Worm (Caenorhabditis elegans) whole organism, L3 larva: ENCODE data around the gene W05B10.3.

Experiments
- R02D3.7 ChIP-seq: fragments of 150-350 bp; optimal IDR thresholded peaks from 2 replicates; lab custom pipeline; 2014; ENCODE audit warnings: missing biosample characterization, missing genetic modification characterization
- ZK546.5 ChIP-seq: sonication (generic microtip); optimal IDR thresholded peaks from 2 replicates; lab custom pipeline; 2017; ENCODE audit warnings: missing biosample characterization, missing genetic modification characterization
- aly-2 ChIP-seq: fragments of 150-350 bp; optimal IDR thresholded peaks from 2 replicates; lab custom pipeline; 2014; ENCODE audit warnings: missing biosample characterization, missing genetic modification characterization
- ama-1 ChIP-seq: fragments of 150-350 bp; optimal IDR thresholded peaks from 2 replicates; lab custom pipeline; 2018
- ceh-16 ChIP-seq: sonication (generic microtip); optimal IDR thresholded peaks from 2 replicates; lab custom pipeline; 2017; ENCODE audit warnings: missing biosample characterization, missing genetic modification characterization
- ceh-28 ChIP-seq: fragments of 150-350 bp; optimal IDR thresholded peaks from 2 replicates; lab custom pipeline; 2014; ENCODE audit warnings: missing biosample characterization, missing genetic modification reagents, missing genetic modification characterization
- ceh-82 ChIP-seq: fragments of 150-350 bp; optimal IDR thresholded peaks from 2 replicates; lab custom pipeline; 2014; ENCODE audit warnings: missing biosample characterization, missing genetic modification characterization
- ceh-9 ChIP-seq: sonication (generic microtip); optimal IDR thresholded peaks from 2 replicates; lab custom pipeline; 2018; ENCODE audit warnings: missing biosample characterization, missing genetic modification characterization
- egl-27 ChIP-seq: sonication (generic microtip); optimal IDR thresholded peaks from 4 replicates; lab custom pipeline; 2017; ENCODE audit warnings: missing biosample characterization, missing genetic modification reagents, missing genetic modification characterization
- egl-5 ChIP-seq: fragments of 150-350 bp; optimal IDR thresholded peaks from 2 replicates; lab custom pipeline; 2017; ENCODE audit warnings: missing biosample characterization, missing genetic modification reagents, missing genetic modification characterization, inconsistent platforms
- elt-1 ChIP-seq: fragments of 150-350 bp; optimal IDR thresholded peaks from 2 replicates; lab custom pipeline; 2014; ENCODE audit warnings: missing biosample characterization, missing genetic modification characterization
- elt-2 ChIP-seq: sonication (generic microtip); optimal IDR thresholded peaks from 2 replicates; lab custom pipeline; 2016; ENCODE audit warnings: missing genetic modification reagents, mild to moderate bottlenecking, missing genetic modification characterization, missing compliant biosample characterization
- elt-3 ChIP-seq, 3 experiments: fragments of 150-350 bp in 1 of 3; sonication (generic microtip) in 2 of 3; optimal IDR thresholded peaks; 2 replicates in 2 of 3; 4 replicates in 1 of 3; lab custom pipeline; 2014 to 2017; ENCODE audit warnings: missing biosample characterization in 3 of 3, missing genetic modification characterization in 3 of 3
- eor-1 ChIP-seq, 2 experiments: fragments of 150-350 bp; optimal IDR thresholded peaks; 2 replicates each; lab custom pipeline; 2014 to 2018; ENCODE audit warnings: missing biosample characterization in 2 of 2, missing genetic modification characterization in 2 of 2
- fkh-10 ChIP-seq: sonication (generic microtip); optimal IDR thresholded peaks from 2 replicates; lab custom pipeline; 2017; ENCODE audit warnings: missing biosample characterization, missing genetic modification reagents, missing genetic modification characterization
- fkh-2 ChIP-seq: fragments of 150-350 bp; optimal IDR thresholded peaks from 2 replicates; lab custom pipeline; 2014; ENCODE audit warnings: missing biosample characterization, missing genetic modification reagents, missing genetic modification characterization
- fos-1 ChIP-seq: fragments of 150-350 bp; optimal IDR thresholded peaks from 2 replicates; lab custom pipeline; 2014; ENCODE audit warnings: missing biosample characterization, missing genetic modification characterization
- jun-1 ChIP-seq: fragments of 150-350 bp; optimal IDR thresholded peaks from 2 replicates; lab custom pipeline; 2014; ENCODE audit warnings: missing biosample characterization, missing genetic modification reagents, missing genetic modification characterization
- lin-15B ChIP-seq: fragments of 150-350 bp; optimal IDR thresholded peaks from 2 replicates; lab custom pipeline; 2014; ENCODE audit warnings: missing biosample characterization, missing genetic modification characterization
- lsy-12 ChIP-seq: sonication (generic microtip); optimal IDR thresholded peaks from 2 replicates; lab custom pipeline; 2016; ENCODE audit warnings: mild to moderate bottlenecking, missing genetic modification characterization, missing compliant biosample characterization
- mml-1 ChIP-seq: fragments of 150-350 bp; sonication (generic microtip); optimal IDR thresholded peaks from 3 replicates; lab custom pipeline; 2014; ENCODE audit warnings: missing biosample characterization, missing genetic modification characterization
- nfya-1 ChIP-seq: sonication (generic microtip); optimal IDR thresholded peaks from 2 replicates; lab custom pipeline; 2017; ENCODE audit warnings: missing genetic modification characterization, mild to moderate bottlenecking, missing compliant biosample characterization, antibody characterized with exemption, moderate library complexity; ENCODE audit not compliant: insufficient read depth
- nhr-11 ChIP-seq: fragments of 150-350 bp; optimal IDR thresholded peaks from 2 replicates; lab custom pipeline; 2014; ENCODE audit warnings: missing biosample characterization, missing genetic modification characterization
- nhr-12 ChIP-seq: fragments of 150-350 bp; optimal IDR thresholded peaks from 2 replicates; lab custom pipeline; 2014; ENCODE audit warnings: missing biosample characterization, missing genetic modification characterization
- nhr-237 ChIP-seq: fragments of 150-350 bp; optimal IDR thresholded peaks from 2 replicates; lab custom pipeline; 2014; ENCODE audit warnings: missing biosample characterization, missing genetic modification characterization
- nhr-25 ChIP-seq: sonication (generic microtip); optimal IDR thresholded peaks from 2 replicates; lab custom pipeline; 2017; ENCODE audit warnings: missing biosample characterization, missing genetic modification characterization
- nhr-28 ChIP-seq: fragments of 150-350 bp; optimal IDR thresholded peaks from 2 replicates; lab custom pipeline; 2014; ENCODE audit warnings: missing biosample characterization, missing genetic modification characterization
- nhr-67 ChIP-seq: fragments of 150-350 bp; optimal IDR thresholded peaks from 2 replicates; lab custom pipeline; 2014; ENCODE audit warnings: missing biosample characterization, missing genetic modification characterization
- nhr-76 ChIP-seq: fragments of 150-350 bp; sonication (generic microtip); optimal IDR thresholded peaks from 5 replicates; lab custom pipeline; 2014; ENCODE audit warnings: missing biosample characterization, missing genetic modification characterization
- nhr-77 ChIP-seq: fragments of 150-350 bp; optimal IDR thresholded peaks from 2 replicates; lab custom pipeline; 2014; ENCODE audit warnings: missing biosample characterization, missing genetic modification characterization
- pha-4 ChIP-seq: fragments of 150-350 bp; optimal IDR thresholded peaks from 2 replicates; lab custom pipeline; 2014; ENCODE audit warnings: missing biosample characterization, missing genetic modification reagents, missing genetic modification characterization
- pqm-1 ChIP-seq: fragments of 150-350 bp; optimal IDR thresholded peaks from 2 replicates; lab custom pipeline; 2017; ENCODE audit warnings: missing biosample characterization, missing genetic modification characterization, inconsistent platforms
- sea-2 ChIP-seq: fragments of 150-350 bp; sonication (generic microtip); optimal IDR thresholded peaks from 4 replicates; lab custom pipeline; 2014; ENCODE audit warnings: missing biosample characterization, missing genetic modification reagents, missing genetic modification characterization
- skn-1 ChIP-seq: fragments of 150-350 bp; optimal IDR thresholded peaks from 2 replicates; lab custom pipeline; 2014; ENCODE audit warnings: missing biosample characterization, missing genetic modification characterization
- snpc-4 ChIP-seq: fragments of 150-350 bp; optimal IDR thresholded peaks from 2 replicates; lab custom pipeline; 2014; ENCODE audit warnings: missing biosample characterization, missing genetic modification characterization
- tbx-2 ChIP-seq: sonication (generic microtip); optimal IDR thresholded peaks from 2 replicates; lab custom pipeline; 2016; ENCODE audit warnings: mild to moderate bottlenecking, missing genetic modification characterization, missing compliant biosample characterization
- unc-39 ChIP-seq: sonication (generic microtip); optimal IDR thresholded peaks from 4 replicates; lab custom pipeline; 2017; ENCODE audit warnings: missing biosample characterization, missing genetic modification characterization
- unc-62 ChIP-seq: fragments of 150-350 bp; sonication (generic microtip); optimal IDR thresholded peaks from 4 replicates; lab custom pipeline; 2014; ENCODE audit warnings: missing biosample characterization, missing genetic modification reagents, missing genetic modification characterization
- ztf-11 ChIP-seq: fragments of 150-350 bp; optimal IDR thresholded peaks from 2 replicates; lab custom pipeline; 2014; ENCODE audit warnings: missing biosample characterization, missing genetic modification characterization

W05B10.3 gene

ce11 chrV:12661619-12662018, at the start of gene W05B10.3:
TSS of gene W05B10.3 (minus strand) at chrV:12661719.
- TF ChIP-seq aly-2 (tag; lab: Kevin White, UChicago), result no peak
- no peak for TF ChIP-seq pqm-1
- no peak for TF ChIP-seq ZK546.5 (tag; lab: Kevin White, UChicago)
- TF ChIP-seq nhr-237 (tag; lab: Kevin White, UChicago), result no peak
- TF ChIP-seq eor-1 (tag; optimal IDR thresholded peaks at IDR 0.05; lab: Kevin White, UChicago), result no peak
- no peak for TF ChIP-seq ceh-16
- no peak for TF ChIP-seq nhr-25
- no peak for TF ChIP-seq elt-2 (tag; lab: Kevin White, UChicago)
- TF ChIP-seq egl-5 (tag; lab: Kevin White, UChicago), result no peak
- no peak for TF ChIP-seq nfya-1
- TF ChIP-seq nhr-76, result no peak
- TF ChIP-seq pha-4, result no peak
- no peak for TF ChIP-seq nhr-67 (tag; lab: Kevin White, UChicago)
- no peak for TF ChIP-seq elt-1 (tag; lab: Kevin White, UChicago)
- TF ChIP-seq fkh-2, result no peak
- no peak for TF ChIP-seq fkh-10 (GFP tag; lab: Kevin White, UChicago)
- no peak for TF ChIP-seq sea-2
- TF ChIP-seq, all 47 proteins: peak for 0

- TF ChIP-seq eor-1 (tag; optimal IDR thresholded peaks at IDR 0.05; lab: Kevin White, UChicago) (no peak), egl-27 (tag; lab: Kevin White, UChicago) (no peak), fos-1 (tag; lab: Kevin White, UChicago) (no peak), ceh-16 (no peak), unc-62 (GFP tag; lab: Kevin White, UChicago) (no peak), nhr-76 (no peak), nhr-77 (no peak), ztf-11 (tag; lab: Kevin White, UChicago) (no peak), lsy-12 (tag; lab: Kevin White, UChicago) (no peak), ama-1 (lab: Kevin White, UChicago) (no peak), nhr-237 (tag; lab: Kevin White, UChicago) (no peak), fkh-10 (GFP tag; lab: Kevin White, UChicago) (no peak), skn-1 (no peak), unc-39 (tag; lab: Kevin White, UChicago) (no peak), jun-1 (tag; lab: Kevin White, UChicago) (no peak)
Measured at ce11 chrV:12708305-12708704, 46.8 kb upstream of the W05B10.3 start, which contains the start of gene R11D1.2. TSS of gene R11D1.2 (plus strand) at chrV:12708605.

ce11 chrV:12706511-12706910, 45.0 kb upstream of the W05B10.3 start:
- TF ChIP-seq fos-1 (tag; lab: Kevin White, UChicago), result no peak
- no peak for TF ChIP-seq pha-4
- TF ChIP-seq elt-3 (tag; optimal IDR thresholded peaks at IDR 0.05; lab: Kevin White, UChicago), result no peak
- TF ChIP-seq ceh-16, result no peak
- TF ChIP-seq ceh-82, result no peak
- TF ChIP-seq snpc-4 (tag; lab: Kevin White, UChicago), result no peak
- no peak for TF ChIP-seq mml-1 (tag; lab: Kevin White, UChicago)
- no peak for TF ChIP-seq unc-39 (tag; lab: Kevin White, UChicago)
- no peak for TF ChIP-seq ceh-28 (tag; lab: Kevin White, UChicago)
- TF ChIP-seq lin-15B (tag; lab: Kevin White, UChicago), result no peak
- no peak for TF ChIP-seq egl-5 (tag; lab: Kevin White, UChicago)
- no peak for TF ChIP-seq nhr-28 (tag; lab: Kevin White, UChicago)
- no peak for TF ChIP-seq nhr-237 (tag; lab: Kevin White, UChicago)
- no peak for TF ChIP-seq sea-2

ce11 chrV:12704077-12704476, 42.6 kb upstream of the W05B10.3 start, which contains the start of gene R11D1.1:
TSS of gene R11D1.1 (plus strand) at chrV:12704377.
- no peak for TF ChIP-seq ztf-11 (tag; lab: Kevin White, UChicago)
- no peak for TF ChIP-seq R02D3.7 (tag; lab: Kevin White, UChicago)
- no peak for TF ChIP-seq eor-1 (tag; optimal IDR thresholded peaks at IDR 0.05; lab: Kevin White, UChicago)
- no peak for TF ChIP-seq nhr-11 (tag; lab: Kevin White, UChicago)
- TF ChIP-seq fos-1 (tag; lab: Kevin White, UChicago), result no peak
- no peak for TF ChIP-seq tbx-2 (tag; lab: Kevin White, UChicago)
- TF ChIP-seq snpc-4 (tag; lab: Kevin White, UChicago), result no peak
- TF ChIP-seq pqm-1, result no peak
- no peak for TF ChIP-seq ceh-9 (tag; lab: Kevin White, UChicago)
- TF ChIP-seq aly-2 (tag; lab: Kevin White, UChicago), result no peak
- no peak for TF ChIP-seq nhr-12 (tag; lab: Kevin White, UChicago)
- TF ChIP-seq nhr-28 (tag; lab: Kevin White, UChicago), result no peak
- TF ChIP-seq, all 47 proteins: peak for 0
